Fruit fly (Drosophila melanogaster): ENCODE data around the gene CG43082.
A peak's percentile ranks its signal among the peaks of the same experiment; 100 is the strongest.

CG43082 gene

DNA sequence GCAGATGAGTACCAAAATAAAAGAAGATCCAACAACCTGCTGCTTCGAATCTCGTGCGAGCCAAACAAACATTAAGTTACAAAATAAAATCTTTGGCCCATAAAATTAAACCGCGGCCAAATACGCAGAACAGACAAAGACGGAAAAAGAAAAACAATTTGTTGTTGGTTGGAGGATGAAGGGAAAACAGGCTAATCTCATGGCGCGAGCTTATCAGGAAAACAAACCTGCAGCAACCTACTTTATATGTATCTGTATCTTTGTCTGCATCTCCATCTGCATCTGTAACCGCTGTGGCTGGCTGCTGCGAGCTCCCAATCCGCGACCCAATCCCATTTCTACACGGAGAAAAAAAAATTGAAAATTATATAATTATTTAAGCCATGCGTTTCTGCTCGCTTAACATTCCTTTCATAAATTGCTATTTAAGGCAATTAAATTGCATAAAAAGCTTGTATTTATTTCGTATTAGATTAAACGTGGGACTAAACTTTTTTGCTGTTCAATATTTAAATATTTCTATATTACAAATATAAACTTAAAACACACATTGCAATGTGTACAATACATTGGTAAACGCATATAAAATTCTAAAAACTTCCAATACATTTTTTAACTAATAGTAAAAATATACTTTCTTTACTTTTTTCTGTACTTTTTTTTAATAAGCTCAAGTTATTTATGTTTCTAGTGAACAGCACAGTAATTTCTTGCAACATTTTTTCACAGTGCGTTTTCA lies 31.3 kb downstream of the CG43082 start:
- TF ChIP-seq dsf (GFP tag; optimal IDR thresholded peaks at IDR 0.05; ENCODE audit: borderline replicate concordance) (no peak), psq (GFP tag; optimal IDR thresholded peaks at IDR 0.05) (peak; percentile 28)

DNA sequence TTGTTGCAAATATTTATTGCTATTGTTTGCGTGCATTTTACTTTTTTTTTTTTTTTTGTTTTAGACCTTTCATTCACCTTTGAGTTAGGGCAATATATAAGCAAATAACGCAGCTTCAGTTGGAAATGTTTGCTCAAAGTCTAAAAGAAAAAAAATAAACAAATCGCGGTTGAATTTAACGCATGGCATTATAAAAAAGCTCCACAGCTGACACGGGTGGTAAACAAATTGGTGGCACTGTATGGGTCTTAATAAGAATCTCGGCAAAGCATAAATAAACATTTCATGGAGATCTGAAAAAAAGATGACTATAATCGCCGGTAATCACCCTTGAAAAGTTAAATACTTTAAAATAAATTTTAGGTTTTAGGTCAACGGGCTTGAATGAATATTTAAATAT lies 32.7 kb downstream of the CG43082 start:
- TF ChIP-seq OdsH (GFP tag; optimal IDR thresholded peaks at IDR 0.05) (peak; percentile 18), Mio (GFP tag; optimal IDR thresholded peaks at IDR 0.05) (no peak)

DNA sequence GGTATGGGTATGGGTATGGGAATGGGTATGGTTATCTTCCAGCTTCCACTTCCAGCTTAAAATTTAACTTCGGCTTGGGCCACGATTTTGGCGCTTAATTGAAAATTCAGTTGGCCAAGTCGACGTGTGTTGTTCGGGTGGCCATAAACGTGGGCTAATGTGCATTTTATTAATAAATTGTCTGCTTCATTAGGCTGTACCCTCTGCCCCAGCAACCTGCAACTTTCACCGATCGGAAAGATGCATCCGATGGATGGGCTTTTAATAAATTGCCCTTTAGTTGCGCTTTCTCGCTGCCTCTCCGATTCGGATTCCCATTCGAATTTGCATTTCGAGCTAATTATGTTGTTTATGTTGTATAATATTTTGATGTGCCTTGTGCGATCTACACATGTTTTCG lies 33.5 kb downstream of the CG43082 start:
- TF ChIP-seq Dfd (GFP tag; optimal IDR thresholded peaks at IDR 0.05): no peak
- no peak for TF ChIP-seq N (GFP tag; optimal IDR thresholded peaks at IDR 0.05)
- TF ChIP-seq br (GFP tag; optimal IDR thresholded peaks at IDR 0.05): no peak
- no peak for TF ChIP-seq HLH106 (tag; optimal IDR thresholded peaks at IDR 0.05)
- no peak for TF ChIP-seq Myc (optimal IDR thresholded peaks at IDR 0.05)
- TF ChIP-seq fru (GFP tag; optimal IDR thresholded peaks at IDR 0.05): no peak
- TF ChIP-seq lola (GFP tag; optimal IDR thresholded peaks at IDR 0.05): no peak
- TF ChIP-seq Hnf4 (GFP tag; optimal IDR thresholded peaks at IDR 0.05): no peak
- no peak for TF ChIP-seq Abd-B (GFP tag; optimal IDR thresholded peaks at IDR 0.05)
- TF ChIP-seq dl (GFP tag; optimal IDR thresholded peaks at IDR 0.05; ENCODE audit: insufficient read depth in 1 of 2, partially characterized antibody in 2 of 2): no peak
- no peak for TF ChIP-seq foxo (GFP tag; optimal IDR thresholded peaks at IDR 0.05)
- no peak for TF ChIP-seq dmrt93B (GFP tag; optimal IDR thresholded peaks at IDR 0.05)

DNA sequence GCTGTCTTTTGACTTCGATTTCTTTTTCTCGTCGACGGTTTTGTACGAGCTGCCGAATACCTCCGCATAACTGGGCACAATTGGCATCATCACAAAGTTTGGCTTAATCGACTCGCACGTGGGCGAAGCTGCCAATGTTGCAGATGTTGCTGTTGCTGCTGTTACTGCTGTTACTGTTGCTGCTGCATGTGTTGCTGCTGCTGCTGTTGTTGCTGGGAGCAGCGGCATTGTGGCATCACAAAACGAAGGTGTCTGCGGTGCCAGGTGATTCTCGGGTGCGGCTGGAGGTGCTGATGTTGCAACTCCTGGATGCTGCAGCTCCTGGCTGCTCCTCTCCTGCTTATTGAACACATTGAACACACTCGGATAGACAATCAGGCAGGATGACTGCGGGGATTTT lies 36.2 kb downstream of the CG43082 start:
- TF ChIP-seq Dfd (GFP tag; optimal IDR thresholded peaks at IDR 0.05) (peak; percentile 94), dmrt93B (GFP tag; optimal IDR thresholded peaks at IDR 0.05) (no peak)

DNA sequence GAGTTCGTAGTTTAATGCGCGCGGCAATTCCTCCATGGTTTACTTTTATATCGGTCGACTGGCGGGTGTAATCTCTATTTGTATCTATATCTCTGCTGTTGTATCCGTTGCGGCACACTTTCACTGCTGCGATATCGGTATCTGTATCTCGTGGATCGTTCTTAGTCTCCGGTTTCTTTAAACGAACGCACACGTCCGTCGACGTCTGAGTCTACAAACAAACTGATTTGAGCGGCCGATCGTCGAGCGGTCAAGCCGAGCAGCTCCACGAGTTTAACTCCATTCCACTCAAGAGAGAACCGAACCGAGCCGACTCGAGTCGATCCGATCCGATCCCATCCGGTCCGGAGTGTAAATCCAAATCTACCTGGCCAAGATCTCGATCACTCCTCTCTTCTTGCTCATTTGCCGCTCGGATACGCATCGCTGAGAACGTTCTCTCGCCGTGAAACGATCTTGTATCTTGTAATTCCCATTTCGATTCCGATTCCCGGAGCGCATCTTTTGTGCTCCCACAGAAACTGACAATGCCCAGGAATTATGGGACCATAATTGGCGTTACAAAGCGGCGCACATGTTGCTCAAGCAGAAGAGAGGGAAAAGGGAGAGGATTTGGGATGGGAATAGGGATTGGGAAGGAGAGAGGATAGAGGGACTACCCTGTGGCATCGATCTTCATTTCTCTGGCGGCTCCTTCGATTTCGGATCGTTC lies 38.1 kb downstream of the CG43082 start, which contains the start of gene comm2:
Gene comm2 (minus strand): TSS at position 225 of the 712 bp plus-strand sequence.
- TF ChIP-seq Hnf4 (GFP tag; optimal IDR thresholded peaks at IDR 0.05) (peak; percentile 6), foxo (GFP tag; optimal IDR thresholded peaks at IDR 0.05) (no peak), usp (GFP tag; optimal IDR thresholded peaks at IDR 0.05) (no peak), Dif (GFP tag; optimal IDR thresholded peaks at IDR 0.05; ENCODE audit: partially characterized antibody) (peak; percentile 69), N (GFP tag; optimal IDR thresholded peaks at IDR 0.05) (no peak), Jra (GFP tag; optimal IDR thresholded peaks at IDR 0.05) (no peak), Hr83 (GFP tag; optimal IDR thresholded peaks at IDR 0.05; ENCODE audit: poor library complexity, severe bottlenecking) (peak; percentile 36), Vsx2 (GFP tag; optimal IDR thresholded peaks at IDR 0.05; ENCODE audit: partially characterized antibody) (peak; percentile 39), h (GFP tag; optimal IDR thresholded peaks at IDR 0.05) (peak; percentile 51), dl (GFP tag; optimal IDR thresholded peaks at IDR 0.05; ENCODE audit: insufficient read depth in 1 of 2, partially characterized antibody in 2 of 2) (peak; percentile 68 to 69), Sp1 (GFP tag; optimal IDR thresholded peaks at IDR 0.05) (no peak)

DNA sequence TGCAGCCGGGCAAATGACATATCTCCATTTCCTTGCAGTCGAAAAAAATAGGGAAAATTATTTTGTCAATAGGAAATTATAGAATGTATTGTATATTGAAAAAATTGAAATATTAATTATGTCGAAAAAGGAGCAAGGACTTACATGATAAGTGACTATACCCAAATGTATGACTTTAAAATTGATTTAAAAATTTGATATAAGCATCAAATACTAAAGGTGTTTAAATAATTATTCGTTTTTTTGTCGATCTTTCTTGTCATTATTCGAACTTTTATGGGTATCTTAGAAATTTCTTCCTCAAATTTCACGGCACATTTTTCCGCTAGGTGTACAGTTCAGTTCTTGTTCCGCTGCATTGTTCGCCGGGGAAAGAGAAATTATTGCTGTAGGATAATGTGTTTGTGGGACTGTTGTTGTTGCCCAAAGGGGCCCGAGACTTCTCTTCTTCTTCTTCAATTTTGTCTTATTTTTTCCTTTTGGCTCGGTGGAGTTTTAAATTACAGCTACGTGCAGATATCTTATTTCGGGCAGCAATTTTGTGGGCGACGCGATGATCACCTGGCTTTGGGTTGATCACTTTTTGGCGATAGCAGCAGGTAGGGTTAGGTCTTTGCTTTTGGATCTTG lies 38.8 kb downstream of the CG43082 start:
- TF ChIP-seq sage (GFP tag; optimal IDR thresholded peaks at IDR 0.05) (no peak), Jra (GFP tag; optimal IDR thresholded peaks at IDR 0.05) (peak; percentile 53), jim (GFP tag; optimal IDR thresholded peaks at IDR 0.05) (no peak), rgr (GFP tag; optimal IDR thresholded peaks at IDR 0.05) (peak; percentile 77), tai (GFP tag; optimal IDR thresholded peaks at IDR 0.05) (peak; percentile 45), fru (GFP tag; optimal IDR thresholded peaks at IDR 0.05) (peak; percentile 80), HLH106 (tag; optimal IDR thresholded peaks at IDR 0.05) (peak; percentile 83), br (GFP tag; optimal IDR thresholded peaks at IDR 0.05) (peak; percentile 43), ey (GFP tag; optimal IDR thresholded peaks at IDR 0.05) (peak; percentile 67), psq (GFP tag; optimal IDR thresholded peaks at IDR 0.05) (peak; percentile 80), Hnf4 (GFP tag; optimal IDR thresholded peaks at IDR 0.05) (peak; percentile 38), Sp1 (GFP tag; optimal IDR thresholded peaks at IDR 0.05) (peak; percentile 89), foxo (GFP tag; optimal IDR thresholded peaks at IDR 0.05) (peak in 1 of 2 experiments; percentile 82), lola (GFP tag; optimal IDR thresholded peaks at IDR 0.05) (no peak), Myc (optimal IDR thresholded peaks at IDR 0.05) (no peak), woc (GFP tag; optimal IDR thresholded peaks at IDR 0.05) (peak; percentile 75), Dif (GFP tag; optimal IDR thresholded peaks at IDR 0.05; ENCODE audit: partially characterized antibody) (no peak), OdsH (GFP tag; optimal IDR thresholded peaks at IDR 0.05) (peak; percentile 79), Dfd (GFP tag; optimal IDR thresholded peaks at IDR 0.05) (no peak), dsf (GFP tag; optimal IDR thresholded peaks at IDR 0.05; ENCODE audit: borderline replicate concordance) (peak; percentile 37), sv (GFP tag; optimal IDR thresholded peaks at IDR 0.05) (peak; percentile 2), pan (optimal IDR thresholded peaks at IDR 0.05) (no peak), dmrt93B (GFP tag; optimal IDR thresholded peaks at IDR 0.05) (peak; percentile 67), h (GFP tag; optimal IDR thresholded peaks at IDR 0.05) (peak; percentile 72)

Measured in whole organism, wandering third instar larva.